Fruit fly (Drosophila melanogaster) whole organism, embryonic: ENCODE measurements around the gene Tbc1d22.

Experiments used
- CG10267 ChIP-seq: fragments of 200-800 bp; sonication (Bioruptor generic); optimal IDR thresholded peaks from 2 replicates; lab custom pipeline; 2018; ENCODE audit warnings: missing biosample characterization, mild to moderate bottlenecking, missing genetic modification characterization, moderate library complexity
- CG12391 ChIP-seq: fragments of 200-800 bp; sonication (Bioruptor generic); optimal IDR thresholded peaks from 3 replicates; lab custom pipeline; 2018; ENCODE audit warnings: missing biosample characterization, mild to moderate bottlenecking, missing genetic modification characterization, moderate library complexity
- CG13287 ChIP-seq: fragments of 200-800 bp; sonication (Bioruptor generic); IDR thresholded peaks from 2 replicates; pipeline ENCODE4 v1.3.6; 2022; ENCODE audit warnings: missing biosample characterization, missing genetic modification characterization; ENCODE audit not compliant: partially characterized antibody
- CG13424 ChIP-seq: fragments of 200-800 bp; sonication (Bioruptor generic); optimal IDR thresholded peaks from 2 replicates; lab custom pipeline; 2019; ENCODE audit warnings: missing biosample characterization, mild to moderate bottlenecking, missing genetic modification characterization, moderate library complexity
- CG14710 ChIP-seq: fragments of 200-800 bp; sonication (Bioruptor generic); optimal IDR thresholded peaks from 3 replicates; lab custom pipeline; 2019; ENCODE audit warnings: missing biosample characterization, mild to moderate bottlenecking, missing genetic modification characterization, moderate library complexity
- CG15514 ChIP-seq: fragments of 200-800 bp; sonication (Bioruptor generic); optimal IDR thresholded peaks from 3 replicates; lab custom pipeline; 2017; ENCODE audit warnings: missing biosample characterization, missing genetic modification characterization, mild to moderate bottlenecking, moderate library complexity, missing genetic modification reagents
- CG15601 ChIP-seq: fragments of 200-800 bp; sonication (Bioruptor generic); optimal IDR thresholded peaks from 3 replicates; lab custom pipeline; 2019; ENCODE audit warnings: missing biosample characterization, mild to moderate bottlenecking, missing genetic modification characterization, moderate library complexity
- CG17802 ChIP-seq: fragments of 200-800 bp; sonication (Bioruptor generic); optimal IDR thresholded peaks from 2 replicates; lab custom pipeline; 2018; ENCODE audit warnings: missing biosample characterization, mild to moderate bottlenecking, missing genetic modification characterization, moderate library complexity
- CG17829 ChIP-seq: fragments of 200-800 bp; optimal IDR thresholded peaks from 2 replicates; lab custom pipeline; 2019; ENCODE audit warnings: missing biosample characterization, mild to moderate bottlenecking, missing genetic modification characterization, moderate library complexity
- CG1792 ChIP-seq: fragments of 200-800 bp; sonication (Bioruptor generic); optimal IDR thresholded peaks from 2 replicates; lab custom pipeline; 2016; ENCODE audit warnings: missing biosample characterization, missing genetic modification characterization
- CG2120 ChIP-seq: fragments of 200-800 bp; sonication (Bioruptor generic); optimal IDR thresholded peaks from 3 replicates; lab custom pipeline; 2016; ENCODE audit warnings: missing biosample characterization, missing genetic modification characterization
- CG3995 ChIP-seq: fragments of 200-800 bp; sonication (Bioruptor generic); optimal IDR thresholded peaks from 3 replicates; lab custom pipeline; 2016; ENCODE audit warnings: missing biosample characterization, missing genetic modification characterization
- CG4282 ChIP-seq: fragments of 200-800 bp; sonication (Bioruptor generic); optimal IDR thresholded peaks from 2 replicates; lab custom pipeline; 2016; ENCODE audit warnings: missing biosample characterization, missing genetic modification characterization
- CG4328 ChIP-seq: fragments of 200-800 bp; sonication (Bioruptor generic); optimal IDR thresholded peaks from 3 replicates; lab custom pipeline; 2017; ENCODE audit warnings: missing biosample characterization, missing genetic modification reagents, missing genetic modification characterization
- CG5953 ChIP-seq: fragments of 200-800 bp; sonication (Bioruptor generic); IDR thresholded peaks from 2 replicates; pipeline ENCODE4 v1.3.6; 2022; ENCODE audit warnings: missing biosample characterization, missing genetic modification characterization
- CG6175 ChIP-seq: fragments of 200-800 bp; sonication (Bioruptor generic); IDR thresholded peaks from 3 replicates; pipeline ENCODE4 v1.3.6; 2022; ENCODE audit warnings: missing biosample characterization, missing genetic modification characterization
- CG6854 ChIP-seq: fragments of 200-800 bp; sonication (Bioruptor generic); optimal IDR thresholded peaks from 3 replicates; lab custom pipeline; 2017; ENCODE audit warnings: missing biosample characterization, mild to moderate bottlenecking, missing genetic modification characterization
- Dfd ChIP-seq, 2 experiments: fragments of >200 bp; optimal IDR thresholded peaks; 2 replicates each; lab custom pipeline; 2017; ENCODE audit warnings: missing biosample characterization in 2 of 2, missing genetic modification characterization in 2 of 2
- Dll ChIP-seq: fragments of 200-800 bp; sonication (Bioruptor generic); IDR thresholded peaks from 4 replicates; pipeline ENCODE4 v1.3.6; 2022; ENCODE audit warnings: missing biosample characterization, missing genetic modification characterization; ENCODE audit not compliant: partially characterized antibody
- Dp ChIP-seq: fragments of 200-800 bp; sonication (Bioruptor generic); optimal IDR thresholded peaks from 2 replicates; lab custom pipeline; 2018; ENCODE audit warnings: missing biosample characterization, mild to moderate bottlenecking, missing genetic modification characterization, moderate library complexity
- Dref ChIP-seq: fragments of 200-800 bp; sonication (Bioruptor generic); IDR thresholded peaks from 2 replicates; pipeline ENCODE4 v1.3.6; 2022; ENCODE audit warnings: missing biosample characterization, missing genetic modification characterization
- Ets97D ChIP-seq: fragments of 200-800 bp; sonication (Bioruptor generic); optimal IDR thresholded peaks from 3 replicates; lab custom pipeline; 2016; ENCODE audit warnings: missing biosample characterization, missing genetic modification characterization
- Fer2 ChIP-seq: fragments of 200-800 bp; sonication (Bioruptor generic); optimal IDR thresholded peaks from 2 replicates; lab custom pipeline; 2018; ENCODE audit warnings: missing biosample characterization, mild to moderate bottlenecking, missing genetic modification characterization, moderate library complexity
- MESR4 ChIP-seq: fragments of 200-800 bp; sonication (Bioruptor generic); optimal IDR thresholded peaks from 2 replicates; lab custom pipeline; 2018; ENCODE audit warnings: missing biosample characterization, mild to moderate bottlenecking, missing genetic modification characterization, moderate library complexity
- Med ChIP-seq: fragments of 200-800 bp; sonication (Bioruptor generic); peaks from one replicate; lab custom pipeline; 2016; ENCODE audit warnings: missing biosample characterization, missing genetic modification characterization, mild to moderate bottlenecking, inconsistent platforms, moderate library complexity
- Myb ChIP-seq: fragments of 200-800 bp; sonication (Bioruptor generic); optimal IDR thresholded peaks from 2 replicates; lab custom pipeline; 2016; ENCODE audit warnings: missing biosample characterization, missing genetic modification characterization
- NK7.1 ChIP-seq: fragments of 200-800 bp; sonication (Bioruptor generic); optimal IDR thresholded peaks from 3 replicates; lab custom pipeline; 2016; ENCODE audit warnings: missing biosample characterization, missing genetic modification characterization
- Oaz ChIP-seq: fragments of 200-800 bp; sonication (Bioruptor generic); IDR thresholded peaks from 2 replicates; pipeline ENCODE4 v1.3.6; 2022; ENCODE audit warnings: missing biosample characterization, missing genetic modification characterization
- Opbp ChIP-seq: fragments of 200-800 bp; sonication (Bioruptor generic); IDR thresholded peaks from 3 replicates; pipeline ENCODE4 v1.3.6; 2022; ENCODE audit warnings: missing biosample characterization, missing genetic modification characterization; ENCODE audit not compliant: partially characterized antibody
- PHDP ChIP-seq: fragments of 200-800 bp; sonication (Bioruptor generic); optimal IDR thresholded peaks from 3 replicates; lab custom pipeline; 2018; ENCODE audit warnings: missing biosample characterization, mild to moderate bottlenecking, missing genetic modification characterization, moderate library complexity
- Scr ChIP-seq: fragments of 200-800 bp; sonication (Bioruptor generic); IDR thresholded peaks from 2 replicates; pipeline ENCODE4 v1.3.6; 2022; ENCODE audit warnings: missing biosample characterization, missing genetic modification characterization; ENCODE audit not compliant: partially characterized antibody
- Sox102F ChIP-seq: fragments of 200-800 bp; sonication (Bioruptor generic); optimal IDR thresholded peaks from 2 replicates; lab custom pipeline; 2018; ENCODE audit warnings: missing biosample characterization, mild to moderate bottlenecking, missing genetic modification characterization, moderate library complexity
- Taf1 ChIP-seq: fragments of 200-800 bp; sonication (Bioruptor generic); IDR thresholded peaks from 2 replicates; pipeline ENCODE4 v1.3.6; 2022; ENCODE audit warnings: missing biosample characterization, missing genetic modification characterization
- crc ChIP-seq: fragments of 200-800 bp; sonication (Bioruptor generic); optimal IDR thresholded peaks from 2 replicates; lab custom pipeline; 2016; ENCODE audit warnings: missing biosample characterization, missing genetic modification characterization
- emc ChIP-seq: fragments of 200-800 bp; sonication (Bioruptor generic); optimal IDR thresholded peaks from 2 replicates; lab custom pipeline; 2016; ENCODE audit warnings: missing biosample characterization, missing genetic modification characterization
- fd3F ChIP-seq: fragments of 200-800 bp; sonication (Bioruptor generic); optimal IDR thresholded peaks from 2 replicates; lab custom pipeline; 2018; ENCODE audit warnings: missing biosample characterization, mild to moderate bottlenecking, missing genetic modification characterization, moderate library complexity
- gcm2 ChIP-seq: fragments of 200-800 bp; sonication (Bioruptor generic); optimal IDR thresholded peaks from 2 replicates; lab custom pipeline; 2016; ENCODE audit warnings: missing biosample characterization, missing genetic modification characterization
- gfzf ChIP-seq: fragments of 200-800 bp; sonication (Bioruptor generic); optimal IDR thresholded peaks from 2 replicates; lab custom pipeline; 2016; ENCODE audit warnings: missing biosample characterization, mild to moderate bottlenecking, missing genetic modification characterization, moderate library complexity
- hkb ChIP-seq, 2 experiments: fragments of 200-800 bp in 1 of 2; fragments of >200 bp in 1 of 2; sonication (Bioruptor generic) in 1 of 2; IDR thresholded peaks in 1 of 2; optimal IDR thresholded peaks in 1 of 2; 2 replicates each; pipeline versions ENCODE4 v1.3.6 to Lab custom; 2017 to 2022; ENCODE audit warnings: missing biosample characterization in 1 of 2, missing genetic modification characterization in 1 of 2
- knrl ChIP-seq: fragments of 200-800 bp; sonication (Bioruptor generic); IDR thresholded peaks from 3 replicates; pipeline ENCODE4 v1.3.6; 2022; ENCODE audit warnings: missing biosample characterization, missing genetic modification characterization; ENCODE audit not compliant: partially characterized antibody
- maf-S ChIP-seq: fragments of 200-800 bp; sonication (Bioruptor generic); optimal IDR thresholded peaks from 2 replicates; lab custom pipeline; 2016; ENCODE audit warnings: missing biosample characterization, missing genetic modification characterization
- phol ChIP-seq: fragments of 200-800 bp; sonication (Bioruptor generic); optimal IDR thresholded peaks from 3 replicates; lab custom pipeline; 2018; ENCODE audit warnings: missing biosample characterization, mild to moderate bottlenecking, missing genetic modification characterization, moderate library complexity
- row ChIP-seq: fragments of 200-800 bp; sonication (Bioruptor generic); IDR thresholded peaks from 3 replicates; pipeline ENCODE4 v1.3.6; 2022; ENCODE audit warnings: missing biosample characterization, missing genetic modification characterization
- slbo ChIP-seq: fragments of 200-800 bp; sonication (Bioruptor generic); IDR thresholded peaks from 2 replicates; pipeline ENCODE4 v1.3.6; 2022; ENCODE audit warnings: missing biosample characterization, missing genetic modification characterization
- sob ChIP-seq: fragments of 200-800 bp; sonication (Bioruptor generic); IDR thresholded peaks from 2 replicates; pipeline ENCODE4 v1.3.6; 2022; ENCODE audit warnings: missing biosample characterization, missing genetic modification characterization
- tll ChIP-seq, 2 experiments: fragments of 200-800 bp in 1 of 2; fragments of >200 bp in 1 of 2; sonication (Bioruptor generic) in 1 of 2; optimal IDR thresholded peaks; 2 replicates each; lab custom pipeline; 2017 to 2019; ENCODE audit warnings: missing biosample characterization in 2 of 2, missing genetic modification characterization in 2 of 2, mild to moderate bottlenecking in 1 of 2, moderate library complexity in 1 of 2
- trem ChIP-seq: fragments of 200-800 bp; optimal IDR thresholded peaks from 3 replicates; lab custom pipeline; 2019; ENCODE audit warnings: missing biosample characterization, mild to moderate bottlenecking, missing genetic modification characterization, moderate library complexity
- zfh1 ChIP-seq: fragments of 200-800 bp; sonication (Bioruptor generic); IDR thresholded peaks from 3 replicates; pipeline ENCODE4 v1.3.6; 2022; ENCODE audit warnings: missing biosample characterization, missing genetic modification characterization

Gene Tbc1d22

DNA sequence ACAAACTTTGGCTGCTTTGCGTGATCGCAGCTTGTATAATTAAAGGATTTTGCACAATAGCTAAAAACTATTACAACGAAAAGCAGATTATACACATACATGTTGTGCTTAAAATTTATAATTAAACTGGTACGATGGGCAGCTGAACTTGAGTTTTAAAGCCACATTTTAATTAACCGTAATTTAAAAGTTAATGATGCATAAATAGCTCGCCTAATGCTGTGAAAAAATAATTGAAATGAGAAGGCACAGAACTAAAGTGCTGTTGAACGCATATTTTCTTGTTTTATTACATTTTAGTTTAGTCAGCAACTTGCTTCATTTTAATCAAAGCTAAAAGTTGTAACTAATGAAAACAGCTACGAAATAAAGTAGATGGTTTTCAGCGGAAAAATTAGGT lies 27.6 kb downstream of the Tbc1d22 start, which contains the start of gene Obp93a:
TSS of gene Obp93a (minus strand) at position 101 of the 400 bp plus-strand sequence.
- no peak for TF ChIP-seq emc (GFP tag; lab: Kevin White, UChicago)
- TF ChIP-seq knrl (GFP tag; lab: Robert Waterston, UW), result no peak
- TF ChIP-seq tll (GFP tag; optimal IDR thresholded peaks at IDR 0.05; lab: Kevin White, UChicago), result no peak
- no peak for TF ChIP-seq CG6854
- TF ChIP-seq CG13287, result no peak
- TF ChIP-seq Sox102F (GFP tag; lab: Kevin White, UChicago), result no peak
- no peak for TF ChIP-seq gcm2
- TF ChIP-seq fd3F (GFP tag; lab: Kevin White, UChicago), result no peak
- no peak for TF ChIP-seq CG4282 (GFP tag; lab: Kevin White, UChicago)

DNA sequence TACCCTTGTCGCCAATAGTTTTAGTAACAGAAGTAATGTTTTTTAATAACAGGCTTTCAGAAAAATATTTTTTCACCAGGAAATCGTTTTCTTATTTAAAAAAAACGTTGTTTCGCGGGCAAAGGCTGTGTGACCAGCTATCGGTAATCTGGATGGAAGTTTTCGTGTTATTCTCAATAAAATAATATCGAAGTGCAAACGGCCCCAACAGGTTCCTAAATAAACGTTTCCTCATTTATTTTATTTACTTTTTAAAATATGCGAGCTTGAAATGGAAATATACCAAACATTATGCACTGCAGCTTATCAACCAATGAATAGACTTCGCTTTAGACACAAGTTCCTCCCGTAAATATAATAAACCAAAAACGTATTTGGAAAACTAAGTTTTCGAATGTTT lies 28.1 kb downstream of the Tbc1d22 start, which contains the start of gene Ice2:
TSS of gene Ice2 (plus strand) at position 167 of the 400 bp plus-strand sequence.
- TF ChIP-seq sob (GFP tag; lab: Robert Waterston, UW), result peak; percentile 38
- peak; percentile 94 for TF ChIP-seq Dp
- TF ChIP-seq CG13424 (tag; lab: Kevin White, UChicago), result peak; percentile 41
- TF ChIP-seq Dll (GFP tag; lab: Robert Waterston, UW), result peak; percentile 42; the same call in 1 of the 4 replicates
- peak; percentile 96 for TF ChIP-seq Myb
- TF ChIP-seq Ets97D, result peak; percentile 61
- no peak for TF ChIP-seq CG3995 (GFP tag; lab: Kevin White, UChicago)
- TF ChIP-seq CG15601 (tag; lab: Kevin White, UChicago), result peak; percentile 42
- TF ChIP-seq row (GFP tag; lab: Robert Waterston, UW), result peak; percentile 34; the same call in 1 of the 3 replicates
- TF ChIP-seq slbo (GFP tag; lab: Robert Waterston, UW), result 0 out of 2 replicates have a peak, but pooled peaks have one; percentile 34
- TF ChIP-seq CG14710, result peak; percentile 52
- TF ChIP-seq CG17802 (tag; lab: Kevin White, UChicago), result no peak
- peak; percentile 63 for TF ChIP-seq CG10267
- peak; percentile 41 for TF ChIP-seq phol (tag; lab: Kevin White, UChicago)
- no peak for TF ChIP-seq Fer2 (tag; lab: Kevin White, UChicago)
- TF ChIP-seq Dref (GFP tag; lab: Robert Waterston, UW), result peak; percentile 73
- no peak for TF ChIP-seq NK7.1 (GFP tag; lab: Kevin White, UChicago)
- peak; percentile 92 for TF ChIP-seq CG15514 (GFP tag; lab: Kevin White, UChicago)
- no peak for TF ChIP-seq CG5953 (GFP tag; lab: Robert Waterston, UW)
- TF ChIP-seq crc, result no peak
- TF ChIP-seq PHDP (tag; lab: Kevin White, UChicago), result peak; percentile 10
- peak; percentile 35 for TF ChIP-seq Scr (GFP tag; lab: Robert Waterston, UW)
- peak; percentile 45 for TF ChIP-seq CG17829 (tag; lab: Kevin White, UChicago)
- TF ChIP-seq MESR4, result peak; percentile 23
- no peak for TF ChIP-seq CG4328 (GFP tag; lab: Kevin White, UChicago)
- TF ChIP-seq Taf1 (GFP tag; lab: Robert Waterston, UW), result no peak
- no peak for TF ChIP-seq Oaz
- TF ChIP-seq CG6175, result no peak
- peak; percentile 21; the same call in 1 of the 3 replicates for TF ChIP-seq zfh1 (GFP tag; lab: Robert Waterston, UW)
- peak; percentile 9 for TF ChIP-seq CG12391 (tag; lab: Kevin White, UChicago)
- peak; percentile 75 for TF ChIP-seq gfzf
- peak; percentile 66 for TF ChIP-seq CG13287
- TF ChIP-seq maf-S (GFP tag; lab: Kevin White, UChicago), result no peak
- peak; percentile 3 for TF ChIP-seq CG2120 (GFP tag; lab: Kevin White, UChicago)
- peak; percentile 62 for TF ChIP-seq Opbp (GFP tag; lab: Robert Waterston, UW)
- peak; percentile 76 for TF ChIP-seq Med (GFP tag; lab: Kevin White, UChicago)
- peak; percentile 46 for TF ChIP-seq trem (tag; lab: Kevin White, UChicago)
- no peak for TF ChIP-seq hkb (optimal IDR thresholded peaks at IDR 0.05; lab: Kevin White, UChicago)
- 0 out of 2 replicates have a peak, but pooled peaks have one; percentile 21 for TF ChIP-seq hkb (GFP tag; IDR thresholded peaks at IDR 0.05; lab: Robert Waterston, UW)
- TF ChIP-seq CG1792 (GFP tag; lab: Kevin White, UChicago), result peak; percentile 42
- no peak for TF ChIP-seq Dfd (GFP tag; optimal IDR thresholded peaks at IDR 0.05; lab: Kevin White, UChicago)
